Worm (Caenorhabditis elegans) whole organism, L2 larva: ENCODE results near the gene his-2.

Experiments used
- ama-1 ChIP-seq: fragments of 150-350 bp; optimal IDR thresholded peaks from 2 replicates; lab custom pipeline; 2018; ENCODE audit warnings: inconsistent platforms
- blmp-1 ChIP-seq: sonication (generic microtip); optimal IDR thresholded peaks from 2 replicates; lab custom pipeline; 2017; ENCODE audit warnings: missing genetic modification characterization, mild to moderate bottlenecking, missing compliant biosample characterization, antibody characterized with exemption, moderate library complexity; ENCODE audit not compliant: insufficient read depth
- elt-1 ChIP-seq: fragments of 150-350 bp; optimal IDR thresholded peaks from 2 replicates; lab custom pipeline; 2014; ENCODE audit warnings: missing biosample characterization, missing genetic modification characterization
- elt-3 ChIP-seq: sonication (generic microtip); optimal IDR thresholded peaks from 2 replicates; lab custom pipeline; 2017; ENCODE audit warnings: missing biosample characterization, missing genetic modification characterization
- fos-1 ChIP-seq: fragments of 150-350 bp; optimal IDR thresholded peaks from 2 replicates; lab custom pipeline; 2014; ENCODE audit warnings: missing biosample characterization, missing genetic modification characterization
- mdl-1 ChIP-seq, 2 experiments: fragments of 150-350 bp in 1 of 2; sonication (generic microtip) in 1 of 2; optimal IDR thresholded peaks; 2 replicates each; lab custom pipeline; 2017; ENCODE audit warnings: missing biosample characterization in 2 of 2, missing genetic modification characterization in 2 of 2
- nhr-23 ChIP-seq: fragments of 150-350 bp; optimal IDR thresholded peaks from 2 replicates; lab custom pipeline; 2014; ENCODE audit warnings: missing biosample characterization, missing genetic modification reagents, missing genetic modification characterization
- nhr-6 ChIP-seq: fragments of 150-350 bp; optimal IDR thresholded peaks from 2 replicates; lab custom pipeline; 2014; ENCODE audit warnings: missing biosample characterization, missing genetic modification characterization
- peb-1 ChIP-seq: fragments of 150-350 bp; optimal IDR thresholded peaks from 2 replicates; lab custom pipeline; 2014; ENCODE audit warnings: missing biosample characterization, missing genetic modification characterization
- skn-1 ChIP-seq: sonication (generic microtip); optimal IDR thresholded peaks from 2 replicates; lab custom pipeline; 2017; ENCODE audit warnings: missing biosample characterization, missing genetic modification characterization
- snpc-4 ChIP-seq: fragments of 150-350 bp; optimal IDR thresholded peaks from 2 replicates; lab custom pipeline; 2014; ENCODE audit warnings: missing biosample characterization, missing genetic modification characterization
- unc-62 ChIP-seq: fragments of 150-350 bp; optimal IDR thresholded peaks from 2 replicates; lab custom pipeline; 2014; ENCODE audit warnings: missing biosample characterization, missing genetic modification reagents, missing genetic modification characterization
- ztf-1 ChIP-seq: fragments of 200-800 bp; sonication (Bioruptor generic); conservative IDR thresholded peaks from 2 replicates; pipeline ENCODE4 v1.3.6; 2022; ENCODE audit warnings: missing genetic modification characterization, missing compliant biosample characterization
- ztf-11 ChIP-seq: sonication (generic microtip); optimal IDR thresholded peaks from 2 replicates; lab custom pipeline; 2017; ENCODE audit warnings: missing biosample characterization, missing genetic modification characterization

ce11 chrV:16023559-16023958 lies 18.5 kb downstream of the his-2 start:
- TF ChIP-seq nhr-23 (tag; lab: Kevin White, UChicago): no peak
- TF ChIP-seq elt-3 (tag; lab: Kevin White, UChicago): no peak
- no peak for TF ChIP-seq unc-62
- TF ChIP-seq ztf-1: no peak
- TF ChIP-seq skn-1 (tag; lab: Kevin White, UChicago): no peak
- TF ChIP-seq ama-1 (lab: Kevin White, UChicago): no peak
- no peak for TF ChIP-seq nhr-6
- TF ChIP-seq ztf-11 (tag; lab: Kevin White, UChicago): no peak
- no peak for TF ChIP-seq fos-1 (tag; lab: Kevin White, UChicago)
- no peak for TF ChIP-seq elt-1 (tag; lab: Kevin White, UChicago)
- TF ChIP-seq peb-1 (tag; lab: Kevin White, UChicago): no peak
- TF ChIP-seq blmp-1 (tag; lab: Kevin White, UChicago): no peak
- TF ChIP-seq mdl-1 (tag; optimal IDR thresholded peaks at IDR 0.05; lab: Kevin White, UChicago): no peak
- TF ChIP-seq snpc-4: no peak
